Fruit fly (Drosophila melanogaster) S2 (cell line): ENCODE measurements around the gene PGRP-LD.

Experiments used
- CG8478 ChIP-seq: fragments of >200 bp; optimal IDR thresholded peaks from 2 replicates; lab custom pipeline; 2018
- CTCF ChIP-seq, 2 experiments: fragments of >200 bp; optimal IDR thresholded peaks; 2 replicates each; lab custom pipeline; 2018

DNA sequence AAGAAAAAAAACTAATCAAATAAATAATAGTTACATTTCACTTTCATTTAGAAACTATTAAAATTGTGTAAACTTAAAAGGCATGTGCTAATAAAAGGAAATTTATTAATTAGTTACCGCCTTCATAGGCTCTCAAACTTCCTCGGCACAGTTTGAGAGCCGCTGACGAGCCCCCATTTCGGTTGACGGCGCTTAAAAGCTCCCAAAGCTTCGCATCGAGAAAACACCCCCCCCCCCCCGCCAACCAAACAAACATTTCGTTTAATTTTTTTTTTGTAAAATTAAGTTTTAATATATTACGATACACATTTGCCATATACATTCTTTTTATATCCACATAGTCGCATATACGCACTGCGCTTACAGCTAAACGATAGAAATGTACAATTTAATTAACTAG is 17.4 kb downstream of the PGRP-LD start:
- TF ChIP-seq CG8478 (no peak), CTCF (optimal IDR thresholded peaks at IDR 0.05; lab: Kevin White, UChicago) (no peak)
